Fruit fly (Drosophila melanogaster) whole organism, embryonic: ENCODE measurements around the gene CG31808.

Experiments used
- CG11398 ChIP-seq: fragments of 200-800 bp; sonication (Bioruptor generic); optimal IDR thresholded peaks from 2 replicates; lab custom pipeline; 2016; ENCODE audit warnings: missing biosample characterization, missing genetic modification characterization
- CG5180 ChIP-seq: fragments of 200-800 bp; sonication (Bioruptor generic); optimal IDR thresholded peaks from 3 replicates; lab custom pipeline; 2017; ENCODE audit warnings: missing biosample characterization, missing genetic modification characterization, mild to moderate bottlenecking, moderate library complexity, missing genetic modification reagents
- Ssrp ChIP-seq: fragments of 200-800 bp; sonication (Bioruptor generic); optimal IDR thresholded peaks from 2 replicates; lab custom pipeline; 2018; ENCODE audit warnings: missing biosample characterization, mild to moderate bottlenecking, missing genetic modification characterization, moderate library complexity
- ase ChIP-seq: fragments of 200-800 bp; sonication (Bioruptor generic); IDR thresholded peaks from 3 replicates; pipeline ENCODE4 v1.3.6; 2022; ENCODE audit warnings: missing biosample characterization, missing genetic modification characterization
- crc ChIP-seq: fragments of 200-800 bp; sonication (Bioruptor generic); optimal IDR thresholded peaks from 2 replicates; lab custom pipeline; 2016; ENCODE audit warnings: missing biosample characterization, missing genetic modification characterization
- dmrt99B ChIP-seq: fragments of 200-800 bp; sonication (Bioruptor generic); optimal IDR thresholded peaks from 2 replicates; lab custom pipeline; 2018; ENCODE audit warnings: missing biosample characterization, mild to moderate bottlenecking, missing genetic modification characterization, moderate library complexity
- usp ChIP-seq: fragments of >200 bp; optimal IDR thresholded peaks from 2 replicates; lab custom pipeline; 2017; ENCODE audit warnings: missing biosample characterization, missing genetic modification characterization

- TF ChIP-seq Ssrp (tag; lab: Kevin White, UChicago) (no peak), crc (GFP tag; lab: Kevin White, UChicago) (no peak), CG11398 (no peak), usp (no peak), ase (no peak), dmrt99B (no peak), CG5180 (GFP tag; lab: Kevin White, UChicago) (no peak)
These were observed 29.5 kb downstream of the CG31808 start for dm6 chr2L:16686412-16687043.
